Worm (Caenorhabditis elegans) whole organism, late embryonic: Measurements from ENCODE around the gene asp-4.

Experiments used
- C38D4.7 ChIP-seq: fragments of 200-800 bp; sonication (Bioruptor generic); optimal IDR thresholded peaks from 2 replicates; lab custom pipeline; 2018; ENCODE audit warnings: mild to moderate bottlenecking, missing genetic modification characterization, moderate library complexity, missing compliant biosample characterization
- K09A11.1 ChIP-seq: sonication (generic microtip); optimal IDR thresholded peaks from 2 replicates; lab custom pipeline; 2017; ENCODE audit warnings: antibody characterized with exemption, mild to moderate bottlenecking, missing genetic modification characterization, missing compliant biosample characterization; ENCODE audit not compliant: insufficient read depth
- T23F11.4 ChIP-seq: fragments of 200-800 bp; sonication (Bioruptor generic); optimal IDR thresholded peaks from 2 replicates; lab custom pipeline; 2018; ENCODE audit warnings: mild to moderate bottlenecking, missing genetic modification characterization, missing compliant biosample characterization
- Y22D7AL.16 ChIP-seq: sonication (generic microtip); optimal IDR thresholded peaks from 2 replicates; lab custom pipeline; 2016; ENCODE audit warnings: missing genetic modification characterization, missing compliant biosample characterization
- ceh-19 ChIP-seq: fragments of 200-800 bp; sonication (Bioruptor generic); optimal IDR thresholded peaks from 2 replicates; lab custom pipeline; 2018; ENCODE audit warnings: mild to moderate bottlenecking, missing genetic modification characterization, missing compliant biosample characterization
- ceh-2 ChIP-seq: sonication (generic microtip); optimal IDR thresholded peaks from 2 replicates; lab custom pipeline; 2016; ENCODE audit warnings: missing genotype, missing genetic modification characterization, missing compliant biosample characterization
- ceh-22 ChIP-seq: sonication (generic microtip); optimal IDR thresholded peaks from 2 replicates; lab custom pipeline; 2017; ENCODE audit warnings: missing biosample characterization, missing genetic modification characterization
- ceh-24 ChIP-seq: sonication (generic microtip); optimal IDR thresholded peaks from 2 replicates; lab custom pipeline; 2016; ENCODE audit warnings: mild to moderate bottlenecking, missing genetic modification characterization, missing compliant biosample characterization
- ceh-30 ChIP-seq: fragments of 150-350 bp; optimal IDR thresholded peaks from 2 replicates; lab custom pipeline; 2014; ENCODE audit warnings: missing biosample characterization, missing genetic modification characterization
- ceh-31 ChIP-seq: sonication (generic microtip); optimal IDR thresholded peaks from 2 replicates; lab custom pipeline; 2016; ENCODE audit warnings: missing genetic modification characterization, missing compliant biosample characterization
- ceh-34 ChIP-seq: sonication (generic microtip); optimal IDR thresholded peaks from 2 replicates; lab custom pipeline; 2016; ENCODE audit warnings: mild to moderate bottlenecking, missing genetic modification characterization, missing compliant biosample characterization
- ceh-9 ChIP-seq: sonication (generic microtip); optimal IDR thresholded peaks from 2 replicates; lab custom pipeline; 2016; ENCODE audit warnings: mild to moderate bottlenecking, missing genetic modification characterization, inconsistent platforms, missing compliant biosample characterization
- che-1 ChIP-seq: sonication (generic microtip); optimal IDR thresholded peaks from 2 replicates; lab custom pipeline; 2016; ENCODE audit warnings: mild to moderate bottlenecking, missing genetic modification characterization, missing compliant biosample characterization
- dmd-4 ChIP-seq: sonication (generic microtip); optimal IDR thresholded peaks from 2 replicates; lab custom pipeline; 2016; ENCODE audit warnings: borderline replicate concordance, missing genetic modification characterization, missing compliant biosample characterization
- dve-1 ChIP-seq: sonication (generic microtip); optimal IDR thresholded peaks from 2 replicates; lab custom pipeline; 2017; ENCODE audit warnings: antibody characterized with exemption, mild to moderate bottlenecking, missing genetic modification characterization, missing compliant biosample characterization
- elt-2 ChIP-seq: sonication (generic microtip); optimal IDR thresholded peaks from 2 replicates; lab custom pipeline; 2016; ENCODE audit warnings: missing genetic modification reagents, missing genetic modification characterization, missing compliant biosample characterization
- elt-4 ChIP-seq: sonication (generic microtip); optimal IDR thresholded peaks from 2 replicates; lab custom pipeline; 2016; ENCODE audit warnings: missing genetic modification characterization, missing compliant biosample characterization
- ets-4 ChIP-seq: sonication (generic microtip); optimal IDR thresholded peaks from 2 replicates; lab custom pipeline; 2016; ENCODE audit warnings: missing genetic modification characterization, missing compliant biosample characterization
- fax-1 ChIP-seq: sonication (generic microtip); optimal IDR thresholded peaks from 2 replicates; lab custom pipeline; 2016; ENCODE audit warnings: missing genotype, missing genetic modification characterization, missing compliant biosample characterization
- gmeb-2 ChIP-seq: sonication (generic microtip); optimal IDR thresholded peaks from 2 replicates; lab custom pipeline; 2016; ENCODE audit warnings: missing genetic modification characterization, inconsistent platforms, missing compliant biosample characterization
- hlh-15 ChIP-seq: sonication (generic microtip); optimal IDR thresholded peaks from 2 replicates; lab custom pipeline; 2016; ENCODE audit warnings: missing genetic modification characterization, missing compliant biosample characterization
- hlh-30 ChIP-seq: sonication (generic microtip); optimal IDR thresholded peaks from 2 replicates; lab custom pipeline; 2017; ENCODE audit warnings: antibody characterized with exemption, missing genetic modification characterization, missing compliant biosample characterization; ENCODE audit not compliant: insufficient read depth
- hlh-8 ChIP-seq: sonication (generic microtip); optimal IDR thresholded peaks from 2 replicates; lab custom pipeline; 2016; ENCODE audit warnings: missing genotype, missing genetic modification characterization, missing compliant biosample characterization
- mec-3 ChIP-seq: sonication (generic microtip); optimal IDR thresholded peaks from 2 replicates; lab custom pipeline; 2016; ENCODE audit warnings: borderline replicate concordance, missing genetic modification characterization, missing compliant biosample characterization
- nhr-11 ChIP-seq: fragments of 150-350 bp; optimal IDR thresholded peaks from 2 replicates; lab custom pipeline; 2014; ENCODE audit warnings: missing biosample characterization, missing genetic modification characterization
- npax-4 ChIP-seq: sonication (generic microtip); optimal IDR thresholded peaks from 2 replicates; lab custom pipeline; 2016; ENCODE audit warnings: missing genetic modification characterization, missing compliant biosample characterization
- pat-9 ChIP-seq: fragments of 200-800 bp; sonication (Bioruptor generic); optimal IDR thresholded peaks from 2 replicates; lab custom pipeline; 2018; ENCODE audit warnings: mild to moderate bottlenecking, missing genetic modification characterization, moderate library complexity, missing compliant biosample characterization
- pax-1 ChIP-seq: fragments of 150-350 bp; optimal IDR thresholded peaks from 2 replicates; lab custom pipeline; 2014; ENCODE audit warnings: missing biosample characterization, missing genetic modification characterization
- pha-4 ChIP-seq: fragments of 150-350 bp; optimal IDR thresholded peaks from 2 replicates; lab custom pipeline; 2018; ENCODE audit warnings: missing biosample characterization, missing genetic modification reagents, missing genetic modification characterization
- ref-2 ChIP-seq: sonication (generic microtip); optimal IDR thresholded peaks from 2 replicates; lab custom pipeline; 2016; ENCODE audit warnings: missing genetic modification characterization, missing compliant biosample characterization
- syd-9 ChIP-seq: sonication (generic microtip); optimal IDR thresholded peaks from 2 replicates; lab custom pipeline; 2016; ENCODE audit warnings: mild to moderate bottlenecking, missing genetic modification characterization, moderate library complexity, missing compliant biosample characterization
- tbx-2 ChIP-seq: sonication (generic microtip); optimal IDR thresholded peaks from 2 replicates; lab custom pipeline; 2016; ENCODE audit warnings: missing genetic modification characterization, missing compliant biosample characterization
- unc-3 ChIP-seq, 2 experiments: fragments of 200-800 bp in 1 of 2; sonication (Bioruptor generic) in 1 of 2; sonication (generic microtip) in 1 of 2; conservative IDR thresholded peaks in 1 of 2; optimal IDR thresholded peaks in 1 of 2; 2 replicates each; pipeline versions ENCODE4 v1.3.6 to Lab custom; 2016 to 2022; ENCODE audit warnings: missing compliant biosample characterization in 2 of 2, missing genetic modification characterization in 2 of 2, missing genetic modification reagents in 1 of 2
- unc-42 ChIP-seq: sonication (generic microtip); optimal IDR thresholded peaks from 2 replicates; lab custom pipeline; 2016; ENCODE audit warnings: missing genotype, missing genetic modification characterization, missing compliant biosample characterization
- zip-5 ChIP-seq: sonication (generic microtip); optimal IDR thresholded peaks from 2 replicates; lab custom pipeline; 2016; ENCODE audit warnings: missing genetic modification characterization, missing compliant biosample characterization

The asp-4 gene

DNA sequence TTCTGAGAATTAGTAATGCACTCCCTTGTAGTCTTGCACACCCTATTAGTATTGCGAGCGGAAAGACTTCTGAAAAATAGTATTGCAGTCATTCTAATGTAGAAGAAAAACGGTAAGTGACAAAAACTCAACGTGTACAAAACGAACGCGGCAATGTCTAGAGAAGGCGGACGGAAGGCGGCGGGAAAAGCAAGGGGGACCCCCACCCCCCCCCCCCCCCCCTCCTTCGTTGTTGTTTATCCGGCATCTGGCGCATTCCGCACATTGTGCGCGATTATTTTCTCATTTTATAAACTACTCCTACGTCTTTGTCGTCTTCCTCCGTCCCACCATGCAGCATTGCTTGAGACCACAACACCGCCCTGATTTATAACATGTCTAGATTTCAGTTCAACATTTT, 18.9 kb downstream of the asp-4 start:
- no peak for TF ChIP-seq ceh-31 (tag; lab: Kevin White, UChicago)
- no peak for TF ChIP-seq fax-1
- TF ChIP-seq dmd-4 (tag; lab: Kevin White, UChicago) = no peak
- no peak for TF ChIP-seq elt-4
- no peak for TF ChIP-seq syd-9
- TF ChIP-seq ceh-30 = no peak
- no peak for TF ChIP-seq ceh-9
- TF ChIP-seq ceh-34 (tag; lab: Kevin White, UChicago) = no peak
- no peak for TF ChIP-seq hlh-30 (tag; lab: Kevin White, UChicago)
- no peak for TF ChIP-seq zip-5
- TF ChIP-seq, all 69 proteins: peak for 0

DNA sequence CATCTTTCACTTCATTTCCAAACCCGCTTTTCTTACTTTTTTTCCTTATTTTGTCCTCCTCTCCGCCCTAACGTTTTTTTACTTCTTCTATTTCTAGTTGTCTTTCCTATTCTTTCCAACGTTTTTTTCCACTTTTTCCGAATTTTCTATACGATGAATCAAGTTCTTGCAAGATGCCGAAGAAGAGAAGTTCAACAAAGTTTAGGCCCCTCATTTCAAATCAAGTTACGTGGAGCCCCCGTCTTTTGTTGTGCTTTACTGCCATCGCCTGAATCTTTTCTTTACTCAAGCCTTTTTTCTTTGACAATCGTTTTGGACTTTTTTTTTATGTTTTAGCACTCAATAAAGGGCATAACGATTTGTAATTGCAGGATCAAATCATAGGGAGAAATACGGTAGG, 19.9 kb downstream of the asp-4 start, which contains the start of gene unc-9:
Gene unc-9 (plus strand): TSS at position 370 of the 400 bp plus-strand sequence.
- TF ChIP-seq pat-9 (no peak), unc-42 (tag; lab: Kevin White, UChicago) (peak; percentile 74)

DNA sequence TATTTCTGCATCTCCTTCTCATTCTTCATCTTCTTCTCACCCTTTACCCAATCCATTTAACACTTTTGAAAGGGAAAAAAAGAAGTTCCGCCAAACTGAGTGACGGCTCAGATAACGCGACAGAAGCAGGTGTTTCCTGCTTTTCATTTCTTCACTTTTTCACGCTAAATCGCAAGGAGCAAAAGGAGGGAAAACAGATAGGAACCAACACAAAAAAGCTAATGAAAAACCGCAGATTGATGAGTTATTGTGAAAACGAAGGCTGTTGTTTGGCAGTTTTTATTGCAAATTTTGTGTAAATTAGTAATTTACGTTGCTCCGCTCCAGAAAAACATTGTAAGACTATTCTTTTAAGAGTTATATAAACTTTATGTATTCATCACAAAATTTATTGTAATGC, 20.9 kb downstream of the asp-4 start:
- TF ChIP-seq ceh-22 (tag; lab: Kevin White, UChicago) (no peak), ets-4 (tag; lab: Kevin White, UChicago) (no peak), K09A11.1 (tag; lab: Kevin White, UChicago) (no peak), pax-1 (tag; lab: Kevin White, UChicago) (no peak), gmeb-2 (tag; lab: Kevin White, UChicago) (no peak), nhr-11 (no peak), pha-4 (tag; lab: Kevin White, UChicago) (no peak), ref-2 (tag; lab: Kevin White, UChicago) (no peak), hlh-30 (tag; lab: Kevin White, UChicago) (no peak), elt-2 (tag; lab: Kevin White, UChicago) (no peak), che-1 (tag; lab: Kevin White, UChicago) (no peak), unc-3 (GFP tag; conservative IDR thresholded peaks at IDR 0.05; lab: Robert Waterston, UW) (no peak), unc-3 (tag; optimal IDR thresholded peaks at IDR 0.05; lab: Kevin White, UChicago) (no peak), C38D4.7 (no peak), ceh-2 (tag; lab: Kevin White, UChicago) (no peak), ceh-24 (tag; lab: Kevin White, UChicago) (no peak), ceh-19 (GFP tag; lab: Kevin White, UChicago) (no peak), tbx-2 (tag; lab: Kevin White, UChicago) (no peak), mec-3 (tag; lab: Kevin White, UChicago) (no peak), npax-4 (no peak)

DNA sequence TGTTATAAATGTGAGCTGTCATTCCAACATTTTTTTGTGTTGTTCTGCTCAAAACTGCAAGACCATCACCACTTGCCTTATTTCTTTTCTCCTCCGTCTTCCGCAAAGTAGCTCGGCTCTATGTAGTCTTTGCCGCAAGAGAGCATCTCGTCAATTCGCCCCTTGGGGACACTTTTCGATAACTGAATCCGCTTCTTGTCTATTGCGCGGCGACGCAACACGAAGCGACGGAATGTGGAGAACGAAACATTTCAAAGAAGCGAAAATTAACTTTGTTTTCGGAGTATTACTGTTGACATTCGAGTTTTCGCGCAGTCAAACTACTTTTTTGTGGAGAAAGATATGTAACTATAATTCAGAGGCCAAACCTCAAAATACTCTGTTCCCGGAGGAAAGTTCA, 23.1 kb downstream of the asp-4 start:
- TF ChIP-seq dve-1 (no peak), unc-42 (tag; lab: Kevin White, UChicago) (peak; percentile 64)

DNA sequence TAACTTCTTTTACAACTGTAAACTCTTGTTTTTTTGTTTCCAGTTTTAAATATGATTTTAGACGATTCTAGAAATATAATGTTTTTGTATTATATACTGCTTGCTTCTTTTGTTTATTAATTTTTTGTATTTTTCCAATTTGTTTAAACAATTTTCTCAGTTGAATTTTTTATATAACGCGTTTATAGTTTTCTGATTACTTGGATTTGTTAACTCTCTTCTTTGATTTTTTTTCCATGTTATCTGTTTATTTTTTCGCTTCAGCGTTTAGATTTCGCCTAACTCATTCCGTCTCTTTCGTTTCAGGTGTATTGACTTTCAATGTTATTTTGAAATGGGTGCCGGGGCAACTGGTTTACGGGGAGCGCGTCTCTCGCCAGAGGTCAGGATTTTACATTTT, 30.4 kb downstream of the asp-4 start, which contains the start of gene gpa-6:
Gene gpa-6 (plus strand): TSS at position 301 of the 400 bp plus-strand sequence.
- no peak for TF ChIP-seq che-1 (tag; lab: Kevin White, UChicago)
- no peak for TF ChIP-seq Y22D7AL.16 (tag; lab: Kevin White, UChicago)
- TF ChIP-seq ceh-30 = no peak
- no peak for TF ChIP-seq elt-2 (tag; lab: Kevin White, UChicago)
- TF ChIP-seq hlh-8 = no peak
- no peak for TF ChIP-seq hlh-15
- TF ChIP-seq T23F11.4 (GFP tag; lab: Kevin White, UChicago) = no peak
- no peak for TF ChIP-seq fax-1
